Worm (Caenorhabditis elegans) whole organism, L4/young adult: ENCODE data around the gene T28D9.1.

Experiments used
- dao-5 ChIP-seq: sonication (generic microtip); optimal IDR thresholded peaks from 2 replicates; lab custom pipeline; 2016; ENCODE audit warnings: missing genotype, missing genetic modification characterization, moderate library complexity, missing compliant biosample characterization
- him-1 ChIP-seq: sonication (generic microtip); optimal IDR thresholded peaks from 2 replicates; lab custom pipeline; 2016; ENCODE audit warnings: missing genotype, missing genetic modification reagents, missing genetic modification characterization, missing compliant biosample characterization

- TF ChIP-seq him-1 (tag; lab: Kevin White, UChicago), result no peak
- TF ChIP-seq dao-5 (tag; lab: Kevin White, UChicago), result no peak
These were observed 1.6 kb downstream of the T28D9.1 start for ce11 chrII:6493709-6494326.
